Fruit fly (Drosophila melanogaster) whole organism, embryonic: ENCODE results near the gene puc.

ENCODE experiments used
- Blimp-1 ChIP-seq: fragments of 200-800 bp; sonication (Bioruptor generic); optimal IDR thresholded peaks from 3 replicates; lab custom pipeline; 2018; ENCODE audit warnings: missing biosample characterization, missing genetic modification characterization, mild to moderate bottlenecking, moderate library complexity, missing genetic modification reagents
- CG1024 ChIP-seq: fragments of 200-800 bp; sonication (Bioruptor generic); IDR thresholded peaks from 2 replicates; pipeline ENCODE4 v1.3.6; 2022; ENCODE audit warnings: missing biosample characterization, missing genetic modification characterization
- CG11695 ChIP-seq: fragments of 200-800 bp; sonication (Bioruptor generic); IDR thresholded peaks from 3 replicates; pipeline ENCODE4 v1.3.6; 2022; ENCODE audit warnings: missing biosample characterization, missing genetic modification characterization
- CG12236 ChIP-seq: fragments of 200-800 bp; sonication (Bioruptor generic); optimal IDR thresholded peaks from 2 replicates; lab custom pipeline; 2016; ENCODE audit warnings: missing biosample characterization, missing genetic modification characterization
- CG13123 ChIP-seq: fragments of 200-800 bp; sonication (Bioruptor generic); optimal IDR thresholded peaks from 2 replicates; lab custom pipeline; 2016; ENCODE audit warnings: missing biosample characterization, missing genetic modification characterization
- CG17802 ChIP-seq: fragments of 200-800 bp; sonication (Bioruptor generic); optimal IDR thresholded peaks from 2 replicates; lab custom pipeline; 2018; ENCODE audit warnings: missing biosample characterization, mild to moderate bottlenecking, missing genetic modification characterization, moderate library complexity
- E2f1 ChIP-seq: fragments of 200-800 bp; sonication (Bioruptor generic); IDR thresholded peaks from 2 replicates; pipeline ENCODE4 v1.3.6; 2022; ENCODE audit warnings: missing biosample characterization, missing genetic modification characterization
- HHEX ChIP-seq: fragments of 200-800 bp; sonication (Bioruptor generic); optimal IDR thresholded peaks from 3 replicates; lab custom pipeline; 2017; ENCODE audit warnings: missing biosample characterization, mild to moderate bottlenecking, missing genetic modification characterization, missing genetic modification reagents
- maf-S ChIP-seq: fragments of 200-800 bp; sonication (Bioruptor generic); optimal IDR thresholded peaks from 2 replicates; lab custom pipeline; 2016; ENCODE audit warnings: missing biosample characterization, missing genetic modification characterization

DNA sequence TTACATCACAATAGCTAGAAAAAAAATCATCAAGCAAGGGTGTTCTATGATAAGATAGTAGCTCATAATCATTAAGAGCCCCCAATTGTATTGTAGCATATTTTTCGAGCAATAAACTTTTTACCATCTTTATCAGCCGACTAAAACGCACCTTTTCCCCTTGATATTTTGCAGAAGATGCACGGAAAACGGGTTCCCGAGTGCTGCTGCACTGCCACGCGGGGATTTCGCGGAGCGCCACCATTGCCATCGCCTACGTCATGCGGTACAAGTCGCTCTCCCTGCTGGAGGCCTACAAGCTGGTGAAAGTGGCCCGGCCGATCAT lies 15.2 kb downstream of the puc start:
- TF ChIP-seq CG12236 (GFP tag; lab: Kevin White, UChicago) (no peak), CG13123 (GFP tag; lab: Kevin White, UChicago) (no peak), maf-S (GFP tag; lab: Kevin White, UChicago) (no peak), E2f1 (GFP tag; lab: Robert Waterston, UW) (no peak), CG17802 (tag; lab: Kevin White, UChicago) (no peak), HHEX (no peak), Blimp-1 (no peak), CG1024 (no peak), CG11695 (GFP tag; lab: Robert Waterston, UW) (no peak)
